Worm (Caenorhabditis elegans): ENCODE data around the gene clk-1.

clk-1 gene

ce11 chrIII:5305725-5306124, 28.0 kb downstream of the clk-1 start (continued):
- TF ChIP-seq ceh-8 (GFP tag; optimal IDR thresholded peaks at IDR 0.05) (no peak), sup-37 (GFP tag; optimal IDR thresholded peaks at IDR 0.05) (no peak), ets-5 (GFP tag; IDR thresholded peaks at IDR 0.05) (no peak), F16B12.6 (tag; optimal IDR thresholded peaks at IDR 0.05) (peak; percentile 22), nhr-11 (tag; optimal IDR thresholded peaks at IDR 0.05) (no peak), pag-3 (tag; optimal IDR thresholded peaks at IDR 0.05; ENCODE audit: borderline replicate concordance, insufficient read depth) (no peak), pax-3 (tag; optimal IDR thresholded peaks at IDR 0.05) (peak; percentile 8), mdl-1 (tag; optimal IDR thresholded peaks at IDR 0.05) (peak in 1 of 2 experiments; percentile 45), unc-98 (GFP tag; IDR thresholded peaks at IDR 0.05) (no peak), fos-1 (tag; optimal IDR thresholded peaks at IDR 0.05) (no peak), ceh-88 (GFP tag; IDR thresholded peaks at IDR 0.05) (no peak), nhr-90 (tag; optimal IDR thresholded peaks at IDR 0.05; ENCODE audit: poor library complexity) (peak; percentile 67), unc-130 (tag; optimal IDR thresholded peaks at IDR 0.05) (peak; percentile 56), unc-30 (tag; optimal IDR thresholded peaks at IDR 0.05) (no peak), nhr-84 (tag; optimal IDR thresholded peaks at IDR 0.05) (no peak), elt-2 (tag; optimal IDR thresholded peaks at IDR 0.05) (peak; percentile 6), snu-23 (GFP tag; optimal IDR thresholded peaks at IDR 0.05) (peak; percentile 75), nhr-47 (tag; optimal IDR thresholded peaks at IDR 0.05) (peak; percentile 69), nhr-76 (tag; optimal IDR thresholded peaks at IDR 0.05) (no peak), lin-14 (GFP tag; optimal IDR thresholded peaks at IDR 0.05) (no peak), mef-2 (tag; optimal IDR thresholded peaks at IDR 0.05) (no peak), C04F5.9 (tag; optimal IDR thresholded peaks at IDR 0.05) (no peak), vab-15 (tag; optimal IDR thresholded peaks at IDR 0.05) (no peak), lin-39 (tag; optimal IDR thresholded peaks at IDR 0.05) (no peak), mep-1 (tag; optimal IDR thresholded peaks at IDR 0.05) (peak; percentile 58), nhr-20 (tag; optimal IDR thresholded peaks at IDR 0.05) (no peak), lir-3 (tag; optimal IDR thresholded peaks at IDR 0.05; ENCODE audit: poor library complexity) (peak; percentile 61), swsn-7 (tag; optimal IDR thresholded peaks at IDR 0.05) (peak; percentile 66), blmp-1 (tag; optimal IDR thresholded peaks at IDR 0.05) (peak; percentile 24), fkh-10 (GFP tag; optimal IDR thresholded peaks at IDR 0.05) (no peak), ama-1 (optimal IDR thresholded peaks at IDR 0.05) (peak; percentile 15), aha-1 (tag; optimal IDR thresholded peaks at IDR 0.05) (no peak), fkh-8 (tag; optimal IDR thresholded peaks at IDR 0.05) (peak; percentile 39), jun-1 (tag; optimal IDR thresholded peaks at IDR 0.05) (no peak), ceh-82 (tag; optimal IDR thresholded peaks at IDR 0.05) (peak; percentile 40 to 63 (median 62)), lin-15B (tag; optimal IDR thresholded peaks at IDR 0.05) (no peak), pqm-1 (tag; optimal IDR thresholded peaks at IDR 0.05) (no peak), hlh-4 (tag; optimal IDR thresholded peaks at IDR 0.05) (no peak), irx-1 (tag; optimal IDR thresholded peaks at IDR 0.05) (peak; percentile 33), fkh-4 (tag; optimal IDR thresholded peaks at IDR 0.05; ENCODE audit: borderline replicate concordance) (no peak), skn-1 (tag; optimal IDR thresholded peaks at IDR 0.05) (peak; percentile 31), unc-62 (GFP tag; optimal IDR thresholded peaks at IDR 0.05) (no peak), ceh-90 (tag; optimal IDR thresholded peaks at IDR 0.05) (no peak), snpc-4 (tag; optimal IDR thresholded peaks at IDR 0.05) (no peak), unc-86 (tag; optimal IDR thresholded peaks at IDR 0.05) (peak; percentile 39), ztf-11 (tag; optimal IDR thresholded peaks at IDR 0.05) (peak in 1 of 2 experiments; percentile 3), zip-4 (GFP tag; optimal IDR thresholded peaks at IDR 0.05) (peak; percentile 21), ztf-4 (tag; optimal IDR thresholded peaks at IDR 0.05) (no peak), nhr-77 (tag; optimal IDR thresholded peaks at IDR 0.05) (peak; percentile 37), lsy-2 (tag; optimal IDR thresholded peaks at IDR 0.05) (peak; percentile 35 to 69), egl-27 (tag; optimal IDR thresholded peaks at IDR 0.05) (peak in 1 of 2 experiments; percentile 2), elt-3 (tag; optimal IDR thresholded peaks at IDR 0.05) (no peak), ces-1 (GFP tag; optimal IDR thresholded peaks at IDR 0.05) (no peak)

Measured in whole organism, L1 larva.